Worm (Caenorhabditis elegans) whole organism, L4/young adult: ENCODE measurements around the gene srw-44.

Experiments used
- W03F9.2 ChIP-seq: fragments of 150-350 bp; optimal IDR thresholded peaks from 2 replicates; lab custom pipeline; 2014; ENCODE audit warnings: missing biosample characterization, missing genetic modification characterization
- dao-5 ChIP-seq: sonication (generic microtip); optimal IDR thresholded peaks from 2 replicates; lab custom pipeline; 2016; ENCODE audit warnings: missing genotype, missing genetic modification characterization, moderate library complexity, missing compliant biosample characterization
- him-1 ChIP-seq: sonication (generic microtip); optimal IDR thresholded peaks from 2 replicates; lab custom pipeline; 2016; ENCODE audit warnings: missing genotype, missing genetic modification reagents, missing genetic modification characterization, missing compliant biosample characterization

DNA sequence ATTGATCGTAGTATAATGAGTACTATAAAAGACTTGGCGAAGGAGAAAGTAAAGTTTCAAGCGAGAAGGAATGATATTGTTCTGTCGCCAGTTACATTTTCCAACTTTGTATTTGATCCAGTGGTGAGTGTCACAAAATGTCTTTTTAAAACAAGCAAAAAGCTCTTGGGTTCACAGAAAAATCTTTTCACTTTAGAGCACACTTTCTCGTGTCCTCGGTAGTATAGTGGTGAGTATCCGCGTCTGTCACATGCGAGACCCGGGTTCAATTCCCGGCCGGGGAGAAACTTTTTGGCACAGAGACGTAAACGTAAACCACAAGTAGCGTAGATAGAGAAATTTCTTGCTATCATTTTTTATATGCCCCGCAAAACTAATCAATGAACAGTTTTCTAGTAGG is 39.7 kb upstream of the srw-44 start:
- no peak for TF ChIP-seq W03F9.2 (tag; lab: Kevin White, UChicago)
- no peak for TF ChIP-seq dao-5 (tag; lab: Kevin White, UChicago)
- no peak for TF ChIP-seq him-1 (tag; lab: Kevin White, UChicago)
